Worm (Caenorhabditis elegans) whole organism, L2 larva: ENCODE measurements around the gene srr-8.

Experiments used
- C34F6.9 ChIP-seq: fragments of 150-350 bp; optimal IDR thresholded peaks from 2 replicates; lab custom pipeline; 2014; ENCODE audit warnings: missing biosample characterization, missing genetic modification characterization
- F13H6.1 ChIP-seq: sonication (generic microtip); optimal IDR thresholded peaks from 2 replicates; lab custom pipeline; 2016; ENCODE audit warnings: missing genetic modification characterization, missing compliant biosample characterization
- R02D3.7 ChIP-seq: fragments of 150-350 bp; optimal IDR thresholded peaks from 2 replicates; lab custom pipeline; 2014; ENCODE audit warnings: missing biosample characterization, missing genetic modification characterization
- alr-1 ChIP-seq: fragments of 150-350 bp; optimal IDR thresholded peaks from 2 replicates; lab custom pipeline; 2014; ENCODE audit warnings: missing biosample characterization, missing genetic modification characterization
- aly-2 ChIP-seq: fragments of 150-350 bp; optimal IDR thresholded peaks from 2 replicates; lab custom pipeline; 2014; ENCODE audit warnings: missing biosample characterization, missing genetic modification characterization
- ama-1 ChIP-seq: fragments of 150-350 bp; optimal IDR thresholded peaks from 2 replicates; lab custom pipeline; 2018; ENCODE audit warnings: inconsistent platforms
- blmp-1 ChIP-seq: sonication (generic microtip); optimal IDR thresholded peaks from 2 replicates; lab custom pipeline; 2017; ENCODE audit warnings: missing genetic modification characterization, mild to moderate bottlenecking, missing compliant biosample characterization, antibody characterized with exemption, moderate library complexity; ENCODE audit not compliant: insufficient read depth
- ceh-82 ChIP-seq: fragments of 150-350 bp; optimal IDR thresholded peaks from 2 replicates; lab custom pipeline; 2014; ENCODE audit warnings: missing biosample characterization, missing genetic modification characterization
- crh-2 ChIP-seq: sonication (generic microtip); optimal IDR thresholded peaks from 2 replicates; lab custom pipeline; 2017; ENCODE audit warnings: missing biosample characterization, missing genetic modification characterization
- dmd-4 ChIP-seq: sonication (generic microtip); optimal IDR thresholded peaks from 2 replicates; lab custom pipeline; 2017; ENCODE audit warnings: missing biosample characterization, missing genetic modification characterization
- egl-27 ChIP-seq: sonication (generic microtip); optimal IDR thresholded peaks from 3 replicates; lab custom pipeline; 2017; ENCODE audit warnings: missing biosample characterization, missing genetic modification reagents, missing genetic modification characterization
- elt-1 ChIP-seq: fragments of 150-350 bp; optimal IDR thresholded peaks from 2 replicates; lab custom pipeline; 2014; ENCODE audit warnings: missing biosample characterization, missing genetic modification characterization
- elt-3 ChIP-seq: sonication (generic microtip); optimal IDR thresholded peaks from 2 replicates; lab custom pipeline; 2017; ENCODE audit warnings: missing biosample characterization, missing genetic modification characterization
- fos-1 ChIP-seq: fragments of 150-350 bp; optimal IDR thresholded peaks from 2 replicates; lab custom pipeline; 2014; ENCODE audit warnings: missing biosample characterization, missing genetic modification characterization
- gmeb-1 ChIP-seq: fragments of 150-350 bp; optimal IDR thresholded peaks from 2 replicates; lab custom pipeline; 2014; ENCODE audit warnings: missing biosample characterization, missing genetic modification characterization
- lin-13 ChIP-seq: fragments of 150-350 bp; optimal IDR thresholded peaks from 2 replicates; lab custom pipeline; 2014; ENCODE audit warnings: missing biosample characterization, missing genetic modification reagents, missing genetic modification characterization
- lsy-2 ChIP-seq, 2 experiments: fragments of 150-350 bp in 1 of 2; sonication (generic microtip) in 1 of 2; optimal IDR thresholded peaks; 2 replicates each; lab custom pipeline; 2014 to 2017; ENCODE audit warnings: missing biosample characterization in 2 of 2, missing genetic modification characterization in 2 of 2
- mbf-1 ChIP-seq: sonication (generic microtip); optimal IDR thresholded peaks from 2 replicates; lab custom pipeline; 2017; ENCODE audit warnings: missing biosample characterization, missing genetic modification characterization
- mdl-1 ChIP-seq, 2 experiments: fragments of 150-350 bp in 1 of 2; sonication (generic microtip) in 1 of 2; optimal IDR thresholded peaks; 2 replicates each; lab custom pipeline; 2017; ENCODE audit warnings: missing biosample characterization in 2 of 2, missing genetic modification characterization in 2 of 2
- nhr-10 ChIP-seq: sonication (generic microtip); optimal IDR thresholded peaks from 2 replicates; lab custom pipeline; 2017; ENCODE audit warnings: missing biosample characterization, missing genetic modification characterization
- nhr-11 ChIP-seq: fragments of 150-350 bp; optimal IDR thresholded peaks from 2 replicates; lab custom pipeline; 2014; ENCODE audit warnings: missing biosample characterization, missing genetic modification characterization
- nhr-12 ChIP-seq: fragments of 150-350 bp; optimal IDR thresholded peaks from 2 replicates; lab custom pipeline; 2014; ENCODE audit warnings: missing biosample characterization, missing genetic modification characterization
- nhr-129 ChIP-seq: fragments of 150-350 bp; optimal IDR thresholded peaks from 2 replicates; lab custom pipeline; 2014; ENCODE audit warnings: missing biosample characterization, missing genetic modification characterization
- nhr-21 ChIP-seq: fragments of 150-350 bp; optimal IDR thresholded peaks from 2 replicates; lab custom pipeline; 2014; ENCODE audit warnings: missing biosample characterization, missing genetic modification characterization
- nhr-23 ChIP-seq: fragments of 150-350 bp; optimal IDR thresholded peaks from 2 replicates; lab custom pipeline; 2014; ENCODE audit warnings: missing biosample characterization, missing genetic modification reagents, missing genetic modification characterization
- nhr-237 ChIP-seq: fragments of 150-350 bp; optimal IDR thresholded peaks from 2 replicates; lab custom pipeline; 2014; ENCODE audit warnings: missing biosample characterization, missing genetic modification characterization
- nhr-25 ChIP-seq: fragments of 150-350 bp; sonication (generic microtip); optimal IDR thresholded peaks from 3 replicates; lab custom pipeline; 2014; ENCODE audit warnings: missing biosample characterization, missing genetic modification characterization
- nhr-6 ChIP-seq: fragments of 150-350 bp; optimal IDR thresholded peaks from 2 replicates; lab custom pipeline; 2014; ENCODE audit warnings: missing biosample characterization, missing genetic modification characterization
- peb-1 ChIP-seq: fragments of 150-350 bp; optimal IDR thresholded peaks from 2 replicates; lab custom pipeline; 2014; ENCODE audit warnings: missing biosample characterization, missing genetic modification characterization
- sem-4 ChIP-seq: fragments of 150-350 bp; optimal IDR thresholded peaks from 2 replicates; lab custom pipeline; 2014; ENCODE audit warnings: missing biosample characterization, missing genetic modification reagents, missing genetic modification characterization
- skn-1 ChIP-seq: sonication (generic microtip); optimal IDR thresholded peaks from 2 replicates; lab custom pipeline; 2017; ENCODE audit warnings: missing biosample characterization, missing genetic modification characterization
- sma-9 ChIP-seq, 2 experiments: fragments of 150-350 bp in 1 of 2; sonication (generic microtip) in 1 of 2; optimal IDR thresholded peaks; 2 replicates each; lab custom pipeline; 2014 to 2016; ENCODE audit warnings: missing genetic modification characterization in 2 of 2, mild to moderate bottlenecking in 1 of 2, missing biosample characterization in 1 of 2, missing compliant biosample characterization in 1 of 2, missing genetic modification reagents in 1 of 2, moderate library complexity in 1 of 2
- snpc-4 ChIP-seq: fragments of 150-350 bp; optimal IDR thresholded peaks from 2 replicates; lab custom pipeline; 2014; ENCODE audit warnings: missing biosample characterization, missing genetic modification characterization
- unc-39 ChIP-seq: fragments of 150-350 bp; optimal IDR thresholded peaks from 2 replicates; lab custom pipeline; 2014; ENCODE audit warnings: missing biosample characterization, missing genetic modification characterization
- unc-55 ChIP-seq: fragments of 150-350 bp; sonication (generic microtip); optimal IDR thresholded peaks from 3 replicates; lab custom pipeline; 2014; ENCODE audit warnings: missing biosample characterization, missing genetic modification reagents, missing genetic modification characterization
- unc-62 ChIP-seq: fragments of 150-350 bp; optimal IDR thresholded peaks from 2 replicates; lab custom pipeline; 2014; ENCODE audit warnings: missing biosample characterization, missing genetic modification reagents, missing genetic modification characterization
- ztf-1 ChIP-seq: fragments of 200-800 bp; sonication (Bioruptor generic); conservative IDR thresholded peaks from 2 replicates; pipeline ENCODE4 v1.3.6; 2022; ENCODE audit warnings: missing genetic modification characterization, missing compliant biosample characterization
- ztf-11 ChIP-seq: sonication (generic microtip); optimal IDR thresholded peaks from 2 replicates; lab custom pipeline; 2017; ENCODE audit warnings: missing biosample characterization, missing genetic modification characterization
- ztf-4 ChIP-seq: fragments of 150-350 bp; optimal IDR thresholded peaks from 2 replicates; lab custom pipeline; 2014; ENCODE audit warnings: missing biosample characterization, missing genetic modification characterization

srr-8 gene

ce11 chrV:4974677-4975076 lies 26.8 kb upstream of the srr-8 start, which contains the start of gene srsx-10:
TSS of gene srsx-10 (minus strand) at chrV:4974777.
- TF ChIP-seq peb-1 (tag; lab: Kevin White, UChicago): no peak
- TF ChIP-seq nhr-11 (tag; lab: Kevin White, UChicago): no peak
- TF ChIP-seq nhr-23 (tag; lab: Kevin White, UChicago): no peak
- TF ChIP-seq ztf-1: no peak
- TF ChIP-seq ztf-11 (tag; lab: Kevin White, UChicago): no peak
- TF ChIP-seq unc-39: no peak
- TF ChIP-seq nhr-25 (tag; lab: Kevin White, UChicago): no peak
- no peak for TF ChIP-seq nhr-237 (tag; lab: Kevin White, UChicago)
- TF ChIP-seq elt-1 (tag; lab: Kevin White, UChicago): no peak
- no peak for TF ChIP-seq C34F6.9 (tag; lab: Kevin White, UChicago)
- no peak for TF ChIP-seq aly-2
- no peak for TF ChIP-seq blmp-1 (tag; lab: Kevin White, UChicago)
- no peak for TF ChIP-seq lin-13 (GFP tag; lab: Kevin White, UChicago)
- TF ChIP-seq nhr-21 (tag; lab: Kevin White, UChicago): no peak

- TF ChIP-seq mbf-1 (tag; lab: Kevin White, UChicago) (no peak), blmp-1 (tag; lab: Kevin White, UChicago) (no peak), nhr-25 (tag; lab: Kevin White, UChicago) (no peak)
Observed at ce11 chrV:4975140-4975539, 26.3 kb upstream of the srr-8 start, which contains the start of gene F26G5.1. TSS of gene F26G5.1 (plus strand) at chrV:4975478.

- TF ChIP-seq skn-1: no peak
- no peak for TF ChIP-seq ztf-11 (tag; lab: Kevin White, UChicago)
- TF ChIP-seq ztf-4: no peak
- TF ChIP-seq dmd-4 (tag; lab: Kevin White, UChicago): no peak
- TF ChIP-seq nhr-23 (tag; lab: Kevin White, UChicago): no peak
- no peak for TF ChIP-seq unc-55 (GFP tag; lab: Kevin White, UChicago)
- no peak for TF ChIP-seq ceh-82 (tag; lab: Kevin White, UChicago)
- TF ChIP-seq egl-27: no peak
- no peak for TF ChIP-seq F13H6.1
- TF ChIP-seq nhr-12 (tag; lab: Kevin White, UChicago): no peak
- no peak for TF ChIP-seq crh-2 (tag; lab: Kevin White, UChicago)
- no peak for TF ChIP-seq unc-62
- no peak for TF ChIP-seq elt-1 (tag; lab: Kevin White, UChicago)
- no peak for TF ChIP-seq mdl-1 (tag; optimal IDR thresholded peaks at IDR 0.05; lab: Kevin White, UChicago)
- TF ChIP-seq sem-4 (tag; lab: Kevin White, UChicago): no peak
- no peak for TF ChIP-seq aly-2
- no peak for TF ChIP-seq lsy-2 (tag; optimal IDR thresholded peaks at IDR 0.05; lab: Kevin White, UChicago)
- TF ChIP-seq sma-9 (GFP tag; optimal IDR thresholded peaks at IDR 0.05; lab: Kevin White, UChicago): no peak
- TF ChIP-seq sma-9 (tag; optimal IDR thresholded peaks at IDR 0.05; lab: Kevin White, UChicago): no peak
- TF ChIP-seq fos-1 (tag; lab: Kevin White, UChicago): no peak
- TF ChIP-seq C34F6.9 (tag; lab: Kevin White, UChicago): no peak
Observed at ce11 chrV:4977539-4977938, 23.9 kb upstream of the srr-8 start.

ce11 chrV:4979060-4979459 lies 22.4 kb upstream of the srr-8 start, which contains the start of gene srsx-11:
TSS of gene srsx-11 (minus strand) at chrV:4979160.
- no peak for TF ChIP-seq nhr-129
- TF ChIP-seq crh-2 (tag; lab: Kevin White, UChicago): no peak
- TF ChIP-seq nhr-25 (tag; lab: Kevin White, UChicago): no peak
- TF ChIP-seq ztf-4: no peak
- no peak for TF ChIP-seq ama-1 (lab: Kevin White, UChicago)
- no peak for TF ChIP-seq nhr-10 (tag; lab: Kevin White, UChicago)
- TF ChIP-seq nhr-23 (tag; lab: Kevin White, UChicago): no peak
- no peak for TF ChIP-seq alr-1
- TF ChIP-seq unc-55 (GFP tag; lab: Kevin White, UChicago): no peak
- TF ChIP-seq nhr-21 (tag; lab: Kevin White, UChicago): no peak
- TF ChIP-seq, all 48 proteins: peak for 0

ce11 chrV:4980094-4980493 lies 21.4 kb upstream of the srr-8 start:
- TF ChIP-seq ztf-11 (tag; lab: Kevin White, UChicago) (no peak), C34F6.9 (tag; lab: Kevin White, UChicago) (no peak), R02D3.7 (no peak), elt-3 (tag; lab: Kevin White, UChicago) (no peak), blmp-1 (tag; lab: Kevin White, UChicago) (no peak), ama-1 (lab: Kevin White, UChicago) (no peak), fos-1 (tag; lab: Kevin White, UChicago) (no peak), gmeb-1 (tag; lab: Kevin White, UChicago) (no peak), nhr-6 (no peak), dmd-4 (tag; lab: Kevin White, UChicago) (no peak), ztf-4 (no peak), nhr-129 (no peak), snpc-4 (no peak), lin-13 (GFP tag; lab: Kevin White, UChicago) (no peak), peb-1 (tag; lab: Kevin White, UChicago) (no peak), skn-1 (no peak), mdl-1 (tag; optimal IDR thresholded peaks at IDR 0.05; lab: Kevin White, UChicago) (no peak), elt-1 (tag; lab: Kevin White, UChicago) (no peak)
